Fruit fly (Drosophila melanogaster): ENCODE measurements around the gene FipoQ.

FipoQ gene

DNA sequence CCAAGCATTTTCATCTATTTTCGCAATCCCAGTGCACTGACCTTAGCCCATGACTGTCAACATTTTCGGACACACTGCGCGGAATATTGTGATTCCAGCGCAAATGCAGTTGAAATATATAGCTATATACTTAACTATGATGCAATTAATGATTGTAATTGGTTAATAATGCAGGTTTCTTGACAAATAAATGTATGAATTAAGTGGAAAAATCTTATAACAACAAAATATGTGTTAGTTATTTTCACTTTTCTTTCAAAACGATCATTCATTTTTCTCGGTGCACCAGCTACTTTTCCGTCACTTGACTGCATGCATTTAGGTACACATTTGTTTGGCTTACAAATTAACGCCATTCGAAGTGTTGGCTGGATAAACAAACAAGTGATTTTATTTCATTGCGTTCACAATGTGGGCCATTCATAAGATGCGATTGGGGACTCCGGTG, 35.9 kb upstream of the FipoQ start (continued):
- TF ChIP-seq CG1621 (tag; optimal IDR thresholded peaks at IDR 0.05) (no peak), CG7368 (GFP tag; optimal IDR thresholded peaks at IDR 0.05) (no peak), dac (GFP tag; optimal IDR thresholded peaks at IDR 0.05) (peak; percentile 48), CG4318 (GFP tag; optimal IDR thresholded peaks at IDR 0.05) (peak; percentile 40), dsx (GFP tag; optimal IDR thresholded peaks at IDR 0.05; ENCODE audit: poor library complexity, severe bottlenecking) (peak; percentile 22), CG34406 (GFP tag; optimal IDR thresholded peaks at IDR 0.05) (peak; percentile 47), lz (GFP tag; optimal IDR thresholded peaks at IDR 0.05) (peak; percentile 64), CG8119 (GFP tag; IDR thresholded peaks at IDR 0.05) (peak; percentile 65; the same call in 2 of the 3 replicates), Sox102F (GFP tag; optimal IDR thresholded peaks at IDR 0.05) (peak; percentile 52), Hr39 (GFP tag; optimal IDR thresholded peaks at IDR 0.05) (peak; percentile 57), achi (GFP tag; optimal IDR thresholded peaks at IDR 0.05) (peak; percentile 58), net (GFP tag; optimal IDR thresholded peaks at IDR 0.05) (peak; percentile 39), CG6808 (GFP tag; optimal IDR thresholded peaks at IDR 0.05) (peak; percentile 29), Lpt (GFP tag; optimal IDR thresholded peaks at IDR 0.05) (no peak), cyc (GFP tag; optimal IDR thresholded peaks at IDR 0.05) (peak; percentile 36), CG3919 (GFP tag; optimal IDR thresholded peaks at IDR 0.05) (peak; percentile 48), Hr38 (GFP tag; optimal IDR thresholded peaks at IDR 0.05) (no peak), CG8319 (GFP tag; optimal IDR thresholded peaks at IDR 0.05) (no peak), CG6854 (GFP tag; optimal IDR thresholded peaks at IDR 0.05) (no peak), CG31627 (GFP tag; optimal IDR thresholded peaks at IDR 0.05) (peak; percentile 55), Hr4 (GFP tag; optimal IDR thresholded peaks at IDR 0.05) (peak; percentile 59), Sox15 (GFP tag; optimal IDR thresholded peaks at IDR 0.05) (peak; percentile 15), Met (GFP tag; optimal IDR thresholded peaks at IDR 0.05) (peak; percentile 58), CG16779 (tag; optimal IDR thresholded peaks at IDR 0.05) (no peak)

DNA sequence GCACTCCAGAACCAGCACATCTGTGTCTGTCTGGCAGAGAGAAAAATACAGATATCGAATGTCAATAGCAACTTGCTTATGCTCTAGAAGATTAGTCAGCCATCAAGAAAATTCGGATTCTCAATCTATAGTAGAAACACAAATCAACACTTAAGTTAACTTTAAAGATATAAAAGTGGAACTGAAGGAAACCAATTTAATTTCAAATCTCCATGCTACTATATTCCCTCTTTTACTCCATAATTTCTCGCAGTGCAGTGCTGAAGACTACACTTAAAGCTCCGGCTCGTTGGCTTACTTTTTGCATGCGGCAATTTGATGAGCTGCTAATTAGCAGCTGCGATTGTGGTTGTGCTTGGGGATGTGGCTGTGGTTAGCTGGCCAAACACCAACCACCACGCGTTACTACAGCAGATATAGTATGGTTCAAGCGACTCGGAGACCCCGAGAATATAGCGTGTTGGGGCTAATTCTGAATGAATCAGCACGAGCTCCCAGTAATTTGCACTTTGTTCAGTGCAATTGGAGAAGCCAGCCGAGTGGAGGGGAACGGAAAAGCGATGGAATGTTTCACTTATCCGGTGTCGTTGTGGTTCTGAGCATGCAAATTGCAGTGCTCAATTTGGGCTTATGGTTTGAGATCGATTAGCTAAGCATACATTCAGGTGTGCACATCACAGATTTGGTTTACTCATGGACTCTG, 34.2 kb upstream of the FipoQ start:
- TF ChIP-seq lz (GFP tag; optimal IDR thresholded peaks at IDR 0.05) (peak; percentile 5), topi (GFP tag; optimal IDR thresholded peaks at IDR 0.05) (no peak), CG10669 (GFP tag; optimal IDR thresholded peaks at IDR 0.05) (no peak), dsx (GFP tag; optimal IDR thresholded peaks at IDR 0.05; ENCODE audit: poor library complexity, severe bottlenecking) (no peak), Blimp-1 (GFP tag; optimal IDR thresholded peaks at IDR 0.05) (no peak), CG6854 (GFP tag; optimal IDR thresholded peaks at IDR 0.05) (no peak), CG3919 (GFP tag; optimal IDR thresholded peaks at IDR 0.05) (no peak), CG6808 (GFP tag; optimal IDR thresholded peaks at IDR 0.05) (peak; percentile 26), CG6792 (GFP tag; optimal IDR thresholded peaks at IDR 0.05) (peak; percentile 24), Ets96B (tag; optimal IDR thresholded peaks at IDR 0.05) (peak; percentile 55), CG32006 (GFP tag; optimal IDR thresholded peaks at IDR 0.05) (peak; percentile 29), CG3032 (tag; optimal IDR thresholded peaks at IDR 0.05) (peak; percentile 78), Hr39 (GFP tag; optimal IDR thresholded peaks at IDR 0.05) (no peak), esn (GFP tag; optimal IDR thresholded peaks at IDR 0.05) (peak; percentile 8), CG11762 (GFP tag; optimal IDR thresholded peaks at IDR 0.05; ENCODE audit: insufficient read depth) (no peak), Sox15 (GFP tag; optimal IDR thresholded peaks at IDR 0.05) (no peak), CG6163 (GFP tag; IDR thresholded peaks at IDR 0.05) (peak; percentile 46; the same call in 1 of the 3 replicates), Eip78C (GFP tag) (peak; percentile 46), Eip93F (GFP tag; optimal IDR thresholded peaks at IDR 0.05) (no peak), eg (GFP tag; IDR thresholded peaks at IDR 0.05) (peak; percentile 22; the same call in 1 of the 3 replicates), achi (GFP tag; optimal IDR thresholded peaks at IDR 0.05) (peak; percentile 0), ss (GFP tag; optimal IDR thresholded peaks at IDR 0.05) (peak; percentile 35 to 42), CG10631 (GFP tag; optimal IDR thresholded peaks at IDR 0.05) (peak; percentile 56), Gug (GFP tag; IDR thresholded peaks at IDR 0.05) (peak; percentile 73), Hr38 (GFP tag; optimal IDR thresholded peaks at IDR 0.05) (no peak), Hr4 (GFP tag; optimal IDR thresholded peaks at IDR 0.05) (peak; percentile 13), acj6 (GFP tag; optimal IDR thresholded peaks at IDR 0.05) (peak; percentile 18), CG15336 (GFP tag; IDR thresholded peaks at IDR 0.05) (0 out of 2 replicates have a peak, but pooled peaks have one; percentile 16), Eip75B (GFP tag; optimal IDR thresholded peaks at IDR 0.05) (peak; percentile 30), spab (GFP tag; optimal IDR thresholded peaks at IDR 0.05) (no peak), fd59A (GFP tag; optimal IDR thresholded peaks at IDR 0.05) (peak; percentile 17)

Measured in whole organism, prepupa.